Fruit fly (Drosophila melanogaster) whole organism, wandering third instar larva: ENCODE data around the gene Rpp14b.

ENCODE experiments used
- Mio ChIP-seq: sonication (Bioruptor generic); optimal IDR thresholded peaks from 2 replicates; lab custom pipeline; 2016; ENCODE audit warnings: missing biosample characterization, missing genetic modification characterization
- OdsH ChIP-seq: fragments of 200-800 bp; sonication (Bioruptor generic); optimal IDR thresholded peaks from 2 replicates; lab custom pipeline; 2016; ENCODE audit warnings: missing biosample characterization, mild to moderate bottlenecking, missing genetic modification characterization
- Sp1 ChIP-seq: fragments of 200-800 bp; sonication (Bioruptor generic); optimal IDR thresholded peaks from 3 replicates; lab custom pipeline; 2019; ENCODE audit warnings: missing biosample characterization, mild to moderate bottlenecking, missing genetic modification characterization, moderate library complexity
- h ChIP-seq: fragments of 200-800 bp; sonication (Bioruptor generic); optimal IDR thresholded peaks from 3 replicates; lab custom pipeline; 2016; ENCODE audit warnings: missing biosample characterization, mild to moderate bottlenecking, missing genetic modification characterization
- lola ChIP-seq: fragments of >200 bp; optimal IDR thresholded peaks from 2 replicates; lab custom pipeline; 2017; ENCODE audit warnings: missing biosample characterization, missing genetic modification characterization
- pan ChIP-seq: fragments of >200 bp; optimal IDR thresholded peaks from 2 replicates; lab custom pipeline; 2017
- sv ChIP-seq: fragments of 200-800 bp; sonication (Bioruptor generic); optimal IDR thresholded peaks from 3 replicates; lab custom pipeline; 2016; ENCODE audit warnings: missing biosample characterization, missing genetic modification characterization

- TF ChIP-seq OdsH (GFP tag; lab: Kevin White, UChicago) (no peak), sv (no peak), h (GFP tag; lab: Kevin White, UChicago) (no peak), pan (lab: Kevin White, UChicago) (no peak), Mio (GFP tag; lab: Kevin White, UChicago) (no peak), lola (no peak), Sp1 (GFP tag; lab: Kevin White, UChicago) (peak; percentile 57)
Observed at dm6 chr3R:30021559-30022451, 34.0 kb upstream of the Rpp14b start, which contains the start of gene Mgat2.
